Fruit fly (Drosophila melanogaster) whole organism, embryonic: Measurements from ENCODE around the gene dyw.

Source experiments
- Adf1 ChIP-seq: fragments of 200-800 bp; sonication (Bioruptor generic); IDR thresholded peaks from 2 replicates; pipeline ENCODE4 v1.3.6; 2022; ENCODE audit warnings: missing biosample characterization, missing genetic modification characterization
- B-H1 ChIP-seq: fragments of 200-800 bp; sonication (Bioruptor generic); IDR thresholded peaks from 3 replicates; pipeline ENCODE4 v1.3.6; 2022; ENCODE audit warnings: missing biosample characterization, missing genetic modification characterization
- CG10321 ChIP-seq: fragments of 200-800 bp; sonication (Bioruptor generic); IDR thresholded peaks from 2 replicates; pipeline ENCODE4 v1.3.6; 2022; ENCODE audit warnings: missing biosample characterization, missing genetic modification characterization
- CG10366 ChIP-seq: fragments of 200-800 bp; sonication (Bioruptor generic); IDR thresholded peaks from 2 replicates; pipeline ENCODE4 v1.3.6; 2022; ENCODE audit warnings: missing biosample characterization, missing genetic modification characterization
- CG10543 ChIP-seq: fragments of 200-800 bp; sonication (Bioruptor generic); optimal IDR thresholded peaks from 3 replicates; lab custom pipeline; 2017; ENCODE audit warnings: missing biosample characterization, mild to moderate bottlenecking, missing genetic modification characterization, moderate library complexity
- CG12155 ChIP-seq: fragments of 200-800 bp; sonication (Bioruptor generic); optimal IDR thresholded peaks from 3 replicates; lab custom pipeline; 2016; ENCODE audit warnings: missing biosample characterization, missing genetic modification characterization
- CG16863 ChIP-seq: fragments of 200-800 bp; sonication (Bioruptor generic); optimal IDR thresholded peaks from 3 replicates; lab custom pipeline; 2016; ENCODE audit warnings: missing biosample characterization, missing genetic modification characterization
- CG18619 ChIP-seq: fragments of 200-800 bp; sonication (Bioruptor generic); optimal IDR thresholded peaks from 3 replicates; lab custom pipeline; 2017; ENCODE audit warnings: missing biosample characterization, mild to moderate bottlenecking, missing genetic modification characterization
- CG2120 ChIP-seq: fragments of 200-800 bp; sonication (Bioruptor generic); optimal IDR thresholded peaks from 3 replicates; lab custom pipeline; 2016; ENCODE audit warnings: missing biosample characterization, missing genetic modification characterization
- CG2875 ChIP-seq: fragments of 200-800 bp; sonication (Bioruptor generic); optimal IDR thresholded peaks from 2 replicates; lab custom pipeline; 2017; ENCODE audit warnings: missing biosample characterization, mild to moderate bottlenecking, missing genetic modification characterization, missing genetic modification reagents
- CG31365 ChIP-seq: fragments of 200-800 bp; sonication (Bioruptor generic); optimal IDR thresholded peaks from 2 replicates; lab custom pipeline; 2018; ENCODE audit warnings: missing biosample characterization, mild to moderate bottlenecking, missing genetic modification characterization
- CG3281 ChIP-seq: fragments of 200-800 bp; sonication (Bioruptor generic); optimal IDR thresholded peaks from 3 replicates; lab custom pipeline; 2017; ENCODE audit warnings: missing biosample characterization, mild to moderate bottlenecking, missing genetic modification characterization
- CG3407 ChIP-seq: fragments of 200-800 bp; sonication (Bioruptor generic); optimal IDR thresholded peaks from 2 replicates; lab custom pipeline; 2018; ENCODE audit warnings: missing biosample characterization, mild to moderate bottlenecking, missing genetic modification characterization
- CG3838 ChIP-seq: fragments of 200-800 bp; sonication (Bioruptor generic); optimal IDR thresholded peaks from 3 replicates; lab custom pipeline; 2016; ENCODE audit warnings: missing biosample characterization, missing genetic modification characterization
- CG5180 ChIP-seq: fragments of 200-800 bp; sonication (Bioruptor generic); optimal IDR thresholded peaks from 3 replicates; lab custom pipeline; 2017; ENCODE audit warnings: missing biosample characterization, missing genetic modification characterization, mild to moderate bottlenecking, moderate library complexity, missing genetic modification reagents
- CG7839 ChIP-seq: fragments of 200-800 bp; sonication (Bioruptor generic); optimal IDR thresholded peaks from 3 replicates; lab custom pipeline; 2018; ENCODE audit warnings: missing biosample characterization, mild to moderate bottlenecking, missing genetic modification characterization, moderate library complexity
- CG9609 ChIP-seq: fragments of 200-800 bp; sonication (Bioruptor generic); optimal IDR thresholded peaks from 3 replicates; lab custom pipeline; 2016; ENCODE audit warnings: missing biosample characterization, missing genetic modification characterization
- CoRest ChIP-seq: fragments of 200-800 bp; sonication (Bioruptor generic); optimal IDR thresholded peaks from 3 replicates; lab custom pipeline; 2018; ENCODE audit warnings: missing biosample characterization, mild to moderate bottlenecking, missing genetic modification characterization, moderate library complexity
- D19B ChIP-seq: fragments of 200-800 bp; sonication (Bioruptor generic); optimal IDR thresholded peaks from 2 replicates; lab custom pipeline; 2017; ENCODE audit warnings: missing biosample characterization, mild to moderate bottlenecking, missing genetic modification characterization
- Dbx ChIP-seq: fragments of 200-800 bp; sonication (Bioruptor generic); IDR thresholded peaks from 3 replicates; pipeline ENCODE4 v1.3.6; 2022; ENCODE audit warnings: missing biosample characterization, missing genetic modification characterization
- Dfd ChIP-seq, 2 experiments: fragments of >200 bp; optimal IDR thresholded peaks; 2 replicates each; lab custom pipeline; 2017; ENCODE audit warnings: missing biosample characterization in 2 of 2, missing genetic modification characterization in 2 of 2
- Dp ChIP-seq: fragments of 200-800 bp; sonication (Bioruptor generic); optimal IDR thresholded peaks from 2 replicates; lab custom pipeline; 2018; ENCODE audit warnings: missing biosample characterization, mild to moderate bottlenecking, missing genetic modification characterization, moderate library complexity
- Gug ChIP-seq: fragments of 200-800 bp; sonication (Bioruptor generic); IDR thresholded peaks from 4 replicates; pipeline ENCODE4 v1.3.6; 2022; ENCODE audit warnings: missing biosample characterization, missing genetic modification characterization
- HLH3B ChIP-seq: fragments of 200-800 bp; sonication (Bioruptor generic); IDR thresholded peaks from 2 replicates; pipeline ENCODE4 v1.3.6; 2022; ENCODE audit warnings: missing biosample characterization, missing genetic modification characterization
- Kr ChIP-seq: fragments of 200-800 bp; sonication (Bioruptor generic); optimal IDR thresholded peaks from 2 replicates; lab custom pipeline; 2017; ENCODE audit warnings: missing biosample characterization, mild to moderate bottlenecking, missing genetic modification characterization
- Lhr ChIP-seq: fragments of 200-800 bp; sonication (Bioruptor generic); optimal IDR thresholded peaks from 3 replicates; lab custom pipeline; 2017; ENCODE audit warnings: mild to moderate bottlenecking, missing biosample characterization, missing genetic modification reagents, missing genetic modification characterization
- Meics ChIP-seq: fragments of 200-800 bp; sonication (Bioruptor generic); optimal IDR thresholded peaks from 2 replicates; lab custom pipeline; 2017; ENCODE audit warnings: missing biosample characterization, mild to moderate bottlenecking, missing genetic modification characterization
- Mes4 ChIP-seq: fragments of 200-800 bp; sonication (Bioruptor generic); optimal IDR thresholded peaks from 2 replicates; lab custom pipeline; 2016; ENCODE audit warnings: missing biosample characterization, missing genetic modification characterization
- NC2β ChIP-seq: fragments of 200-800 bp; sonication (Bioruptor generic); optimal IDR thresholded peaks from 2 replicates; lab custom pipeline; 2016; ENCODE audit warnings: missing biosample characterization, missing genetic modification characterization
- Oli ChIP-seq: fragments of 200-800 bp; sonication (Bioruptor generic); optimal IDR thresholded peaks from 2 replicates; lab custom pipeline; 2018; ENCODE audit warnings: missing biosample characterization, mild to moderate bottlenecking, missing genetic modification characterization, moderate library complexity
- Ssrp ChIP-seq: fragments of 200-800 bp; sonication (Bioruptor generic); optimal IDR thresholded peaks from 2 replicates; lab custom pipeline; 2018; ENCODE audit warnings: missing biosample characterization, mild to moderate bottlenecking, missing genetic modification characterization, moderate library complexity
- Xrp1 ChIP-seq: fragments of 200-800 bp; sonication (Bioruptor generic); IDR thresholded peaks from 2 replicates; pipeline ENCODE4 v1.3.6; 2022; ENCODE audit warnings: missing biosample characterization, missing genetic modification characterization
- ap ChIP-seq: fragments of 200-800 bp; sonication (Bioruptor generic); IDR thresholded peaks from 2 replicates; pipeline ENCODE4 v1.3.6; 2022; ENCODE audit warnings: missing biosample characterization, missing genetic modification characterization
- bcd ChIP-seq: fragments of 200-800 bp; sonication (Bioruptor generic); optimal IDR thresholded peaks from 2 replicates; lab custom pipeline; 2017; ENCODE audit warnings: missing biosample characterization, mild to moderate bottlenecking, missing genetic modification characterization
- danr ChIP-seq: fragments of 200-800 bp; sonication (Bioruptor generic); IDR thresholded peaks from 2 replicates; pipeline ENCODE4 v1.3.6; 2022; ENCODE audit warnings: missing biosample characterization, missing genetic modification characterization
- dm ChIP-seq: fragments of 200-800 bp; sonication (Bioruptor generic); optimal IDR thresholded peaks from 3 replicates; lab custom pipeline; 2016; ENCODE audit warnings: missing biosample characterization, missing genetic modification characterization
- fu2 ChIP-seq: fragments of 200-800 bp; sonication (Bioruptor generic); optimal IDR thresholded peaks from 2 replicates; lab custom pipeline; 2016; ENCODE audit warnings: missing biosample characterization, missing genetic modification characterization
- grn ChIP-seq: fragments of 200-800 bp; sonication (Bioruptor generic); optimal IDR thresholded peaks from 3 replicates; lab custom pipeline; 2017; ENCODE audit warnings: missing biosample characterization, missing genetic modification characterization
- gsb-n ChIP-seq: fragments of 200-800 bp; sonication (Bioruptor generic); optimal IDR thresholded peaks from 3 replicates; lab custom pipeline; 2018; ENCODE audit warnings: missing biosample characterization, mild to moderate bottlenecking, missing genetic modification characterization
- ham ChIP-seq: fragments of 200-800 bp; sonication (Bioruptor generic); IDR thresholded peaks from 2 replicates; pipeline ENCODE4 v1.3.6; 2022; ENCODE audit warnings: missing biosample characterization, missing genetic modification characterization
- jigr1 ChIP-seq: fragments of 200-800 bp; sonication (Bioruptor generic); IDR thresholded peaks from 3 replicates; pipeline ENCODE4 v1.3.6; 2022; ENCODE audit warnings: missing biosample characterization, missing genetic modification characterization
- nmo ChIP-seq: fragments of 200-800 bp; sonication (Bioruptor generic); optimal IDR thresholded peaks from 2 replicates; lab custom pipeline; 2018; ENCODE audit warnings: missing biosample characterization, mild to moderate bottlenecking, missing genetic modification characterization, moderate library complexity
- peb ChIP-seq: fragments of 200-800 bp; sonication (Bioruptor generic); IDR thresholded peaks from 2 replicates; pipeline ENCODE4 v1.3.6; 2022; ENCODE audit warnings: missing biosample characterization, missing genetic modification characterization
- phol ChIP-seq: fragments of 200-800 bp; sonication (Bioruptor generic); optimal IDR thresholded peaks from 3 replicates; lab custom pipeline; 2018; ENCODE audit warnings: missing biosample characterization, mild to moderate bottlenecking, missing genetic modification characterization, moderate library complexity
- shn ChIP-seq: fragments of 200-800 bp; sonication (Bioruptor generic); optimal IDR thresholded peaks from 3 replicates; lab custom pipeline; 2016; ENCODE audit warnings: missing biosample characterization, missing genetic modification characterization
- so ChIP-seq: fragments of 200-800 bp; sonication (Bioruptor generic); IDR thresholded peaks from 3 replicates; pipeline ENCODE4 v1.3.6; 2022; ENCODE audit warnings: missing biosample characterization, missing genetic modification characterization
- stwl ChIP-seq: fragments of 200-800 bp; sonication (Bioruptor generic); optimal IDR thresholded peaks from 3 replicates; lab custom pipeline; 2018; ENCODE audit warnings: missing biosample characterization, mild to moderate bottlenecking, missing genetic modification characterization, moderate library complexity
- tap ChIP-seq: fragments of 200-800 bp; optimal IDR thresholded peaks from 3 replicates; lab custom pipeline; 2019; ENCODE audit warnings: missing biosample characterization, mild to moderate bottlenecking, missing genetic modification characterization, moderate library complexity
- tna ChIP-seq: fragments of 200-800 bp; sonication (Bioruptor generic); IDR thresholded peaks from 2 replicates; pipeline ENCODE4 v1.3.6; 2022; ENCODE audit warnings: missing biosample characterization, missing genetic modification characterization; ENCODE audit not compliant: partially characterized antibody
- tup ChIP-seq: fragments of 200-800 bp; sonication (Bioruptor generic); optimal IDR thresholded peaks from 2 replicates; lab custom pipeline; 2016; ENCODE audit warnings: missing biosample characterization, mild to moderate bottlenecking, missing genetic modification characterization, moderate library complexity
- vnd ChIP-seq: fragments of 200-800 bp; sonication (Bioruptor generic); IDR thresholded peaks from 3 replicates; pipeline ENCODE4 v1.3.6; 2022; ENCODE audit warnings: missing biosample characterization, missing genetic modification characterization; ENCODE audit not compliant: partially characterized antibody

The dyw gene

dm6 chrX:2743020-2743419, 49.3 kb upstream of the dyw start (continued):
- TF ChIP-seq D19B (GFP tag; lab: Kevin White, UChicago) (peak; percentile 76), ham (GFP tag; lab: Robert Waterston, UW) (peak; percentile 75; the same call in 1 of the 2 replicates), CG12155 (GFP tag; lab: Kevin White, UChicago) (peak; percentile 79), CG9609 (peak; percentile 80), Dfd (GFP tag; optimal IDR thresholded peaks at IDR 0.05; lab: Kevin White, UChicago) (no peak), so (GFP tag; lab: Robert Waterston, UW) (peak; percentile 85), NC2β (GFP tag; lab: Kevin White, UChicago) (peak; percentile 39), grn (GFP tag; lab: Kevin White, UChicago) (peak; percentile 78), CG3407 (GFP tag; lab: Kevin White, UChicago) (no peak), shn (GFP tag; lab: Kevin White, UChicago) (peak; percentile 57), CG16863 (peak; percentile 81), CG10321 (GFP tag; lab: Robert Waterston, UW) (peak; percentile 72), Gug (GFP tag; lab: Robert Waterston, UW) (peak; percentile 84), Mes4 (peak; percentile 67), jigr1 (peak; percentile 78; the same call in 2 of the 3 replicates), CG3838 (no peak), Ssrp (tag; lab: Kevin White, UChicago) (peak; percentile 31), Lhr (GFP tag; lab: Kevin White, UChicago) (no peak), CG2120 (GFP tag; lab: Kevin White, UChicago) (peak; percentile 95), CG31365 (tag; lab: Kevin White, UChicago) (no peak), gsb-n (no peak), B-H1 (GFP tag; lab: Robert Waterston, UW) (peak; percentile 83), danr (GFP tag; lab: Robert Waterston, UW) (peak; percentile 73), HLH3B (GFP tag; lab: Robert Waterston, UW) (peak; percentile 85), Adf1 (GFP tag; lab: Robert Waterston, UW) (peak; percentile 73; the same call in 1 of the 2 replicates), tna (GFP tag; lab: Robert Waterston, UW) (no peak), tup (peak; percentile 66), tap (no peak), nmo (GFP tag; lab: Kevin White, UChicago) (peak; percentile 62), CG10366 (GFP tag; lab: Robert Waterston, UW) (peak; percentile 89), CG18619 (peak; percentile 77), bcd (GFP tag; lab: Kevin White, UChicago) (peak; percentile 74), CG5180 (GFP tag; lab: Kevin White, UChicago) (peak; percentile 41), CG10543 (GFP tag; lab: Kevin White, UChicago) (peak; percentile 50), dm (GFP tag; lab: Kevin White, UChicago) (peak; percentile 59), ap (GFP tag; lab: Robert Waterston, UW) (peak; percentile 79), Dp (no peak), CG2875 (GFP tag; lab: Kevin White, UChicago) (peak; percentile 48), stwl (no peak), CG7839 (peak; percentile 88), Kr (GFP tag; lab: Kevin White, UChicago) (no peak), phol (tag; lab: Kevin White, UChicago) (peak; percentile 52), Dbx (GFP tag; lab: Robert Waterston, UW) (peak; percentile 92), Oli (tag; lab: Kevin White, UChicago) (peak; percentile 79), Meics (GFP tag; lab: Kevin White, UChicago) (peak; percentile 87), peb (GFP tag; lab: Robert Waterston, UW) (peak; percentile 67), fu2 (peak; percentile 79), CoRest (tag; lab: Kevin White, UChicago) (peak; percentile 74), CG3281 (GFP tag; lab: Kevin White, UChicago) (peak; percentile 86), Xrp1 (peak; percentile 72), vnd (GFP tag; lab: Robert Waterston, UW) (no peak)
